Worm (Caenorhabditis elegans) whole organism, L4/young adult: ENCODE results near the gene F32A5.8.
A peak's percentile ranks its signal among the peaks of the same experiment; 100 is the strongest.

Source experiments
- W03F9.2 ChIP-seq: fragments of 150-350 bp; optimal IDR thresholded peaks from 2 replicates; lab custom pipeline; 2014; ENCODE audit warnings: missing biosample characterization, missing genetic modification characterization
- dao-5 ChIP-seq: sonication (generic microtip); optimal IDR thresholded peaks from 2 replicates; lab custom pipeline; 2016; ENCODE audit warnings: missing genotype, missing genetic modification characterization, moderate library complexity, missing compliant biosample characterization
- him-1 ChIP-seq: sonication (generic microtip); optimal IDR thresholded peaks from 2 replicates; lab custom pipeline; 2016; ENCODE audit warnings: missing genotype, missing genetic modification reagents, missing genetic modification characterization, missing compliant biosample characterization

Gene F32A5.8

ce11 chrII:7277925-7278324, 22.0 kb downstream of the F32A5.8 start:
- TF ChIP-seq W03F9.2 (tag; lab: Kevin White, UChicago): no peak
- no peak for TF ChIP-seq dao-5 (tag; lab: Kevin White, UChicago)
- no peak for TF ChIP-seq him-1

- no peak for TF ChIP-seq him-1
- no peak for TF ChIP-seq W03F9.2 (tag; lab: Kevin White, UChicago)
- no peak for TF ChIP-seq dao-5 (tag; lab: Kevin White, UChicago)
Measured at ce11 chrII:7279808-7280207, 23.9 kb downstream of the F32A5.8 start.

- no peak for TF ChIP-seq dao-5 (tag; lab: Kevin White, UChicago)
- no peak for TF ChIP-seq him-1
- no peak for TF ChIP-seq W03F9.2 (tag; lab: Kevin White, UChicago)
Measured at ce11 chrII:7280584-7280983, 24.7 kb downstream of the F32A5.8 start.

- no peak for TF ChIP-seq dao-5 (tag; lab: Kevin White, UChicago)
- no peak for TF ChIP-seq W03F9.2 (tag; lab: Kevin White, UChicago)
Measured at ce11 chrII:7283063-7283462, 27.2 kb downstream of the F32A5.8 start.

ce11 chrII:7287140-7287539, 31.2 kb downstream of the F32A5.8 start:
- TF ChIP-seq dao-5 (tag; lab: Kevin White, UChicago) (no peak), him-1 (no peak), W03F9.2 (tag; lab: Kevin White, UChicago) (no peak)

ce11 chrII:7287709-7288108, 31.8 kb downstream of the F32A5.8 start:
- TF ChIP-seq him-1 (no peak), W03F9.2 (tag; lab: Kevin White, UChicago) (no peak), dao-5 (tag; lab: Kevin White, UChicago) (no peak)

- TF ChIP-seq W03F9.2 (tag; lab: Kevin White, UChicago) (no peak), dao-5 (tag; lab: Kevin White, UChicago) (no peak), him-1 (no peak)
Measured at ce11 chrII:7289923-7290476, 34.1 kb downstream of the F32A5.8 start, which contains the start of gene C30G12.2. TSS of gene C30G12.2 (plus strand) at chrII:7290426.

ce11 chrII:7295917-7296316, 40.0 kb downstream of the F32A5.8 start, which contains the start of gene C30G12.6:
TSS of gene C30G12.6 (minus strand) at chrII:7296017.
- TF ChIP-seq him-1 (no peak), W03F9.2 (tag; lab: Kevin White, UChicago) (no peak), dao-5 (tag; lab: Kevin White, UChicago) (no peak)

- no peak for TF ChIP-seq him-1
- TF ChIP-seq W03F9.2 (tag; lab: Kevin White, UChicago): no peak
- TF ChIP-seq dao-5 (tag; lab: Kevin White, UChicago): no peak
Measured at ce11 chrII:7298197-7298682, 42.3 kb downstream of the F32A5.8 start, which contains the start of gene puf-8. TSS of gene puf-8 (minus strand) at chrII:7298247.

- TF ChIP-seq dao-5 (tag; lab: Kevin White, UChicago): no peak
- TF ChIP-seq him-1: no peak
- TF ChIP-seq W03F9.2 (tag; lab: Kevin White, UChicago): no peak
Measured at ce11 chrII:7299042-7299441, 43.1 kb downstream of the F32A5.8 start, which contains the start of gene C30G12.1. TSS of gene C30G12.1 (plus strand) at chrII:7299342.

ce11 chrII:7301670-7302151, 45.8 kb downstream of the F32A5.8 start, which contains the start of gene cul-4:
TSS of gene cul-4 (plus strand) at chrII:7302101.
- TF ChIP-seq W03F9.2 (tag; lab: Kevin White, UChicago): peak; percentile 82
- TF ChIP-seq him-1: no peak

ce11 chrII:7305558-7305957, 49.6 kb downstream of the F32A5.8 start, which contains the start of gene brf-1:
TSS of gene brf-1 (plus strand) at chrII:7305858.
- no peak for TF ChIP-seq W03F9.2 (tag; lab: Kevin White, UChicago)
- TF ChIP-seq him-1: no peak
- no peak for TF ChIP-seq dao-5 (tag; lab: Kevin White, UChicago)
